Worm (Caenorhabditis elegans): ENCODE measurements around the gene srh-88.
A peak's percentile ranks its signal among the peaks of the same experiment; 100 is the strongest.
"Not testable (repeated sequence)": the region's sequence is repeated elsewhere in the genome, so short reads cannot be mapped to it uniquely, and the experiment has no call there.

srh-88 gene

DNA sequence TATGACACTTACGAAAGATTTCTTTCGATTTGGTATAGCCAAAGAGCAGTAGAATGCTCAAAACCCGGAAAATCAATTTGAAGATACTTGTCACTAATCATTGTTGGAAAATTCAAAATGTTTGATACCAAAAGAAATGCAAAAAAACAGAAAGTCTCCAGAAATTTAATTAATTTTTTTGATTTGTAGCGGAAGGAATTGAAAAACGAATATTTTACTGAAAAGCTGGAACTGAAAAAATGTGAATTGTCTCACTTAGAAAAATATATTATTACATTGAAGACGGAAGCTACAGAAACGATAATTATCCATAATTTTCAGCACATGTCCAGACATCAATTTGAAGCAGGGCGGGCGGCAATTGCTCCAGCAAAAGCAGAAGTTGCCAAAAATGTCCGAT lies 1.7 kb downstream of the srh-88 start, which contains the start of gene srw-138:
Gene srw-138 (minus strand): TSS at position 101 of the 400 bp plus-strand sequence.
- TF ChIP-seq zip-2 (tag; optimal IDR thresholded peaks at IDR 0.05) (no peak), unc-62 (GFP tag; optimal IDR thresholded peaks at IDR 0.05 in 1 of 2) (peak in 1 of 2 experiments; percentile 60), unc-62 (tag; optimal IDR thresholded peaks at IDR 0.05) (no peak), lin-15B (tag; optimal IDR thresholded peaks at IDR 0.05) (no peak), aha-1 (tag) (peak; percentile 40), aly-2 (tag; optimal IDR thresholded peaks at IDR 0.05) (no peak), lin-38 (GFP tag; IDR thresholded peaks at IDR 0.05) (no peak), R02D3.7 (tag; optimal IDR thresholded peaks at IDR 0.05) (no peak), dmd-9 (GFP tag; IDR thresholded peaks at IDR 0.05) (no peak), lim-7 (GFP tag; IDR thresholded peaks at IDR 0.05) (no peak), cey-2 (tag; optimal IDR thresholded peaks at IDR 0.05; ENCODE audit: borderline replicate concordance, insufficient read depth) (no peak), gei-8 (GFP tag; optimal IDR thresholded peaks at IDR 0.05) (no peak)

DNA sequence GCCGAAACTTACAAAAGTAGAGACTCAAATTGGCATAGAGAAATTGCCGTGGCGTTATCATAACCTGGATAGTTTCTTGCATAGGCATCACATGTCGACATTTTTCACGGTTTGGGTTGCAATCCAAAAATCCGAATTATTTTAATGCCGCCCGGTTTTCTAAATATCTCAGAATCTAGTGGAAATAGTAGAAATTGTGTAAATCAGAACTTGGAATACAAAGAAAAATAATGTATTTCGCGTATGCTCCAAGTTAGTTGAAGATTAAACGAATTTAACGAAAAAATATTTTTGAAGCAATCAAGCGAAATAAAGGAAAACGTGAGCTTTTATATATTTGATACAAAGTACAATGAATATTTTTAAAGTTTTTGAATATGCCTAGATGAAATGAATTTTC lies 3.8 kb downstream of the srh-88 start, which contains the start of gene srw-144:
Gene srw-144 (minus strand): TSS at position 101 of the 400 bp plus-strand sequence.
- TF ChIP-seq F49E8.2 (tag; optimal IDR thresholded peaks at IDR 0.05; ENCODE audit: borderline replicate concordance) (no peak), dve-1 (tag; optimal IDR thresholded peaks at IDR 0.05; ENCODE audit: insufficient read depth) (no peak), Y105C5A.15 (GFP tag; IDR thresholded peaks at IDR 0.05) (no peak), snpc-4 (tag; optimal IDR thresholded peaks at IDR 0.05) (no peak), ceh-62 (tag; optimal IDR thresholded peaks at IDR 0.05) (no peak), ces-1 (GFP tag; optimal IDR thresholded peaks at IDR 0.05) (no peak), nhr-102 (tag; optimal IDR thresholded peaks at IDR 0.05) (no peak), pqm-1 (tag; optimal IDR thresholded peaks at IDR 0.05) (no peak)

DNA sequence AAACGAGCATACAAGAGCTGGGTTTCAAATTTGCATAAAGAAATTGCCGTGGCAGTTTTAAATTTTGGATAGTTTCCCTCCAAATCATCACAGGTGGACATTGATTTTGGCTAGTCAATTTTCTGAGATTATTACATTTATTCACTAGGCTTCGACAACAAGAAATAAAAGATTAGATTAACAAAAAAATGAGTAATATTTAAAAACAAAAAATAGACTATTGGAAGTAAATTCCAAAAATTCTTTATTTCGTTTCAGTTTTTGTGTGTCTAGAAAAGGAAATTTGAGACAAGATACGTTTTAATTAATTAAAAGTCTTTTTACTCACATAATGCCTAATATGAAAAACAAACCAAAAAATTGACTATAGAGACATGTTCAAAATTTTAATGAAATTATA lies 6.5 kb downstream of the srh-88 start, which contains the start of gene srw-142:
Gene srw-142 (minus strand): TSS at position 101 of the 400 bp plus-strand sequence.
- TF ChIP-seq nhr-6 (tag; optimal IDR thresholded peaks at IDR 0.05) (no peak), dmd-6 (GFP tag; IDR thresholded peaks at IDR 0.05) (no peak), mxl-3 (GFP tag; optimal IDR thresholded peaks at IDR 0.05) (no peak), dmd-9 (GFP tag; IDR thresholded peaks at IDR 0.05) (no peak)

DNA sequence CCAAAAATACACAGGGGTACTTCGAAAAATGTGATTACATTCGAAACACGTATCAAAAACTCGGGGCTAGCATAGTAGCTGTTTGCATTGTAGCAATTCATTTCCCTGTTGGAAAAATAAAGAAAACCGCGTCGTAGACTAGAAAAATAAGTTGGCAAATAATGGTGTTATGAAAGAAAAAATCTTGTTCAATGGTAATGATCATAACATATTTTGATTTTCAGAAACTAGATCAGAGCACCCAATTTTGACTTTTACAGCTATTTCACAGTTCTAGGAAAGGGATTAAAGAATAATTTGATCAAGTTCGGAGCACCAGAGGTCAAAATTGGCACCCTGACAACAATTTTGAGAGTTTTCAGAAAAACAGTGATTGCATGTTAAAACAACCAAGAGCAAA lies 9.3 kb downstream of the srh-88 start, which contains the start of gene srh-248:
Gene srh-248 (minus strand): TSS at position 101 of the 400 bp plus-strand sequence.
- not testable (repeated sequence) for TF ChIP-seq madf-9 (GFP tag; conservative IDR thresholded peaks at IDR 0.05); nhr-111 (GFP tag; optimal IDR thresholded peaks at IDR 0.05); lim-7 (GFP tag; IDR thresholded peaks at IDR 0.05)

DNA sequence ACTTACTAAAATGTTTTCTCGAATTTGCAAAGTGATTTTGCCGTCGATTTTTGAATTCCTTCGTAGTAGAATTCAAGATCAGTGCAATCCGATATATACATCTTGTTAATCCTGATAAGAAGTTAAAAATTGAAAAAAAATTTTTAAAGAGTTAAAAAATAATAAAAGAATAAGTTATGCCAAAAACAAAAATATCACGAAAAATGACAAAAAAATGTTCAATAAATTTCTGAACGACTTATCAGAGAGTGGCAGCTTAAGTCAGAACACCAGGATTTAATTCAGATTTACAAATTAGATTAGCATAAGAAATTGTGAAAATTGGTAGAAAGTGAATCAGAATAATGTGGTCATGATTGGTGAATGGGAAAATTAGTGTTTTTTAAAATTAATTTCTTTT lies 12.6 kb downstream of the srh-88 start, which contains the start of gene srw-122:
Gene srw-122 (minus strand): TSS at position 101 of the 400 bp plus-strand sequence.
- not testable (repeated sequence) for TF ChIP-seq zip-11 (GFP tag; IDR thresholded peaks at IDR 0.05); ces-1 (GFP tag; optimal IDR thresholded peaks at IDR 0.05); zip-2 (tag; optimal IDR thresholded peaks at IDR 0.05)

DNA sequence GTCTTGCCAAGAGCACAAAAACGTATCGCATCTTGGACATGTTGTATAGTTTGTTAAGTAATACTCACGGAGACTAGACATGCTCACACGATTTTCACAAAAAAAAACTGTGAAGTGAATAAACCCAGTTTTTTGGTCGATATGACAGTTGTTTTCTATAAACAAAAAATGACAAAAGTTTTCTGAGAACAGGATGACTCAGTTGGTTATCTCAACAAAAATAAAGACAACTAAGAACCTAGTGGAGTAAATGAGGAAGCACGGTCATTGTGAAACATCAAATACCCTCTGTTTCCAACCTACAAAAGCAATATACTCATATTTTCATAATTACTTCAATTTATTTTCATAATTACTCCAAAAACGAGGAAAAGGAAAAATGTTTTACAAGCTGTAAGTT lies 19.1 kb downstream of the srh-88 start, which contains the start of gene srh-87:
Gene srh-87 (minus strand): TSS at position 101 of the 400 bp plus-strand sequence.
- TF ChIP-seq ceh-28 (tag; optimal IDR thresholded peaks at IDR 0.05) (no peak), snpc-4 (tag; optimal IDR thresholded peaks at IDR 0.05) (no peak), T20F7.1 (GFP tag; optimal IDR thresholded peaks at IDR 0.05) (no peak), D1046.2 (GFP tag; IDR thresholded peaks at IDR 0.05) (no peak), set-16 (GFP tag; IDR thresholded peaks at IDR 0.05) (no peak), nhr-28 (tag; optimal IDR thresholded peaks at IDR 0.05) (no peak), mdl-1 (tag; optimal IDR thresholded peaks at IDR 0.05) (no peak), tra-1 (GFP tag; IDR thresholded peaks at IDR 0.05) (no peak), snpc-1.2 (GFP tag; IDR thresholded peaks at IDR 0.05) (no peak), lir-3 (tag; optimal IDR thresholded peaks at IDR 0.05) (no peak), sdz-12 (GFP tag; optimal IDR thresholded peaks at IDR 0.05) (no peak), lin-15B (tag; optimal IDR thresholded peaks at IDR 0.05) (no peak), mxl-3 (GFP tag; optimal IDR thresholded peaks at IDR 0.05) (no peak), spr-1 (tag; optimal IDR thresholded peaks at IDR 0.05) (no peak), duxl-1 (tag; optimal IDR thresholded peaks at IDR 0.05; ENCODE audit: poor library complexity) (no peak), ztf-11 (tag; optimal IDR thresholded peaks at IDR 0.05) (no peak), T26A8.4 (GFP tag; IDR thresholded peaks at IDR 0.05) (no peak), lin-39 (tag; optimal IDR thresholded peaks at IDR 0.05) (no peak), saeg-2 (GFP tag; IDR thresholded peaks at IDR 0.05) (no peak)

Measured in whole organism, L4 larva.